Fruit fly (Drosophila melanogaster) whole organism, embryonic: ENCODE measurements around the gene hry.
A peak's percentile ranks its signal among the peaks of the same experiment; 100 is the strongest.

Source experiments
- Atf6 ChIP-seq: fragments of 200-800 bp; sonication (Bioruptor generic); IDR thresholded peaks from 2 replicates; pipeline ENCODE4 v1.3.6; 2022; ENCODE audit warnings: missing biosample characterization, missing genetic modification characterization
- Awh ChIP-seq: fragments of 200-800 bp; sonication (Bioruptor generic); IDR thresholded peaks from 2 replicates; pipeline ENCODE4, ENCODE4 v1.3.6; 2022; ENCODE audit warnings: missing biosample characterization, missing genetic modification characterization
- CG10147 ChIP-seq: fragments of 200-800 bp; sonication (Bioruptor generic); optimal IDR thresholded peaks from 2 replicates; lab custom pipeline; 2019; ENCODE audit warnings: missing biosample characterization, mild to moderate bottlenecking, missing genetic modification characterization, moderate library complexity
- CG10543 ChIP-seq: fragments of 200-800 bp; sonication (Bioruptor generic); optimal IDR thresholded peaks from 3 replicates; lab custom pipeline; 2017; ENCODE audit warnings: missing biosample characterization, mild to moderate bottlenecking, missing genetic modification characterization, moderate library complexity
- CG11456 ChIP-seq: fragments of 200-800 bp; sonication (Bioruptor generic); IDR thresholded peaks from 3 replicates; pipeline ENCODE4 v1.3.6; 2022; ENCODE audit warnings: missing biosample characterization, missing genetic modification characterization
- CG11723 ChIP-seq: fragments of 200-800 bp; sonication (Bioruptor generic); optimal IDR thresholded peaks from 2 replicates; lab custom pipeline; 2017; ENCODE audit warnings: missing biosample characterization, mild to moderate bottlenecking, missing genetic modification characterization
- CG14014 ChIP-seq: fragments of 200-800 bp; sonication (Bioruptor generic); IDR thresholded peaks from 2 replicates; pipeline ENCODE4 v1.3.6; 2022; ENCODE audit warnings: missing biosample characterization, missing genetic modification characterization
- CG14441 ChIP-seq: fragments of 200-800 bp; sonication (Bioruptor generic); IDR thresholded peaks from 2 replicates; pipeline ENCODE4 v1.3.6; 2022; ENCODE audit warnings: missing biosample characterization, missing genetic modification characterization
- CG14965 ChIP-seq: fragments of 200-800 bp; sonication (Bioruptor generic); optimal IDR thresholded peaks from 2 replicates; lab custom pipeline; 2016; ENCODE audit warnings: missing biosample characterization, missing genetic modification characterization, borderline replicate concordance
- CG1647 ChIP-seq: fragments of 200-800 bp; sonication (Bioruptor generic); optimal IDR thresholded peaks from 3 replicates; lab custom pipeline; 2016; ENCODE audit warnings: missing biosample characterization, missing genetic modification characterization
- CG17612 ChIP-seq: fragments of 200-800 bp; sonication (Bioruptor generic); IDR thresholded peaks from 2 replicates; pipeline ENCODE4 v1.3.6; 2022; ENCODE audit warnings: missing biosample characterization, missing genetic modification characterization
- CG18011 ChIP-seq: fragments of 200-800 bp; sonication (Bioruptor generic); optimal IDR thresholded peaks from 2 replicates; lab custom pipeline; 2017; ENCODE audit warnings: missing biosample characterization, missing genetic modification characterization, mild to moderate bottlenecking, moderate library complexity, missing genotype
- CG1832 ChIP-seq: fragments of 200-800 bp; sonication (Bioruptor generic); optimal IDR thresholded peaks from 2 replicates; lab custom pipeline; 2017; ENCODE audit warnings: missing biosample characterization, mild to moderate bottlenecking, missing genetic modification characterization, inconsistent platforms
- CG32532 ChIP-seq: fragments of 200-800 bp; sonication (Bioruptor generic); IDR thresholded peaks from 2 replicates; pipeline ENCODE4 v1.3.6; 2022; ENCODE audit warnings: missing biosample characterization, missing genetic modification characterization
- CG3281 ChIP-seq: fragments of 200-800 bp; sonication (Bioruptor generic); optimal IDR thresholded peaks from 3 replicates; lab custom pipeline; 2017; ENCODE audit warnings: missing biosample characterization, mild to moderate bottlenecking, missing genetic modification characterization
- CG34224 ChIP-seq: fragments of 200-800 bp; sonication (Bioruptor generic); IDR thresholded peaks from 3 replicates; pipeline ENCODE4 v1.3.6; 2022; ENCODE audit warnings: missing biosample characterization, missing genetic modification characterization; ENCODE audit not compliant: partially characterized antibody
- CG4360 ChIP-seq: fragments of 200-800 bp; sonication (Bioruptor generic); IDR thresholded peaks from 2 replicates; pipeline ENCODE4 v1.3.6; 2022; ENCODE audit warnings: missing biosample characterization, missing genetic modification characterization
- CG4404 ChIP-seq: fragments of 200-800 bp; sonication (Bioruptor generic); IDR thresholded peaks from 2 replicates; pipeline ENCODE4 v1.3.6; 2022; ENCODE audit warnings: missing biosample characterization, missing genetic modification characterization
- CG5245 ChIP-seq: fragments of 200-800 bp; sonication (Bioruptor generic); optimal IDR thresholded peaks from 3 replicates; lab custom pipeline; 2016; ENCODE audit warnings: missing biosample characterization, missing genetic modification characterization
- CG6689 ChIP-seq: fragments of 200-800 bp; sonication (Bioruptor generic); IDR thresholded peaks from 2 replicates; pipeline ENCODE4 v1.3.6; 2022; ENCODE audit warnings: missing biosample characterization, missing genetic modification characterization
- CG6765 ChIP-seq: fragments of 200-800 bp; sonication (Bioruptor generic); optimal IDR thresholded peaks from 3 replicates; lab custom pipeline; 2017; ENCODE audit warnings: missing biosample characterization, mild to moderate bottlenecking, missing genetic modification characterization
- CG9932 ChIP-seq: fragments of 200-800 bp; sonication (Bioruptor generic); IDR thresholded peaks from 2 replicates; pipeline ENCODE4 v1.3.6; 2022; ENCODE audit warnings: missing biosample characterization, missing genetic modification characterization
- CHES-1-like ChIP-seq: fragments of 200-800 bp; sonication (Bioruptor generic); optimal IDR thresholded peaks from 2 replicates; lab custom pipeline; 2016; ENCODE audit warnings: missing biosample characterization, missing genetic modification characterization
- Dbx ChIP-seq: fragments of 200-800 bp; sonication (Bioruptor generic); IDR thresholded peaks from 3 replicates; pipeline ENCODE4 v1.3.6; 2022; ENCODE audit warnings: missing biosample characterization, missing genetic modification characterization
- Ets97D ChIP-seq: fragments of 200-800 bp; sonication (Bioruptor generic); optimal IDR thresholded peaks from 3 replicates; lab custom pipeline; 2016; ENCODE audit warnings: missing biosample characterization, missing genetic modification characterization
- Hr3 ChIP-seq: fragments of 200-800 bp; sonication (Bioruptor generic); optimal IDR thresholded peaks from 3 replicates; lab custom pipeline; 2016; ENCODE audit warnings: missing biosample characterization, missing genetic modification characterization
- Med ChIP-seq: fragments of 200-800 bp; sonication (Bioruptor generic); peaks from one replicate; lab custom pipeline; 2016; ENCODE audit warnings: missing biosample characterization, missing genetic modification characterization, mild to moderate bottlenecking, inconsistent platforms, moderate library complexity
- Meics ChIP-seq: fragments of 200-800 bp; sonication (Bioruptor generic); optimal IDR thresholded peaks from 2 replicates; lab custom pipeline; 2017; ENCODE audit warnings: missing biosample characterization, mild to moderate bottlenecking, missing genetic modification characterization
- PHDP ChIP-seq: fragments of 200-800 bp; sonication (Bioruptor generic); optimal IDR thresholded peaks from 3 replicates; lab custom pipeline; 2018; ENCODE audit warnings: missing biosample characterization, mild to moderate bottlenecking, missing genetic modification characterization, moderate library complexity
- Ravus ChIP-seq: fragments of 200-800 bp; sonication (Bioruptor generic); IDR thresholded peaks from 2 replicates; pipeline ENCODE4 v1.3.6; 2022; ENCODE audit warnings: missing biosample characterization, missing genetic modification characterization
- Rfx ChIP-seq: fragments of 200-800 bp; sonication (Bioruptor generic); IDR thresholded peaks from 2 replicates; pipeline ENCODE4 v1.3.6; 2022; ENCODE audit warnings: missing biosample characterization, missing genetic modification characterization
- Sox100B ChIP-seq: fragments of 200-800 bp; sonication (Bioruptor generic); optimal IDR thresholded peaks from 3 replicates; lab custom pipeline; 2018; ENCODE audit warnings: missing biosample characterization, mild to moderate bottlenecking, missing genetic modification characterization
- ab ChIP-seq: fragments of 200-800 bp; sonication (Bioruptor generic); optimal IDR thresholded peaks from 2 replicates; lab custom pipeline; 2016; ENCODE audit warnings: missing biosample characterization, missing genetic modification characterization
- abd-A ChIP-seq: fragments of 200-800 bp; sonication (Bioruptor generic); optimal IDR thresholded peaks from 3 replicates; lab custom pipeline; 2019; ENCODE audit warnings: missing biosample characterization, mild to moderate bottlenecking, missing genetic modification characterization, moderate library complexity
- aop ChIP-seq: fragments of 200-800 bp; sonication (Bioruptor generic); IDR thresholded peaks from 2 replicates; pipeline ENCODE4 v1.3.6; 2022; ENCODE audit warnings: missing biosample characterization, missing genetic modification characterization
- bsh ChIP-seq, 2 experiments: fragments of 200-800 bp; sonication (Bioruptor generic); optimal IDR thresholded peaks; 2 replicates each; lab custom pipeline; 2017 to 2018; ENCODE audit warnings: mild to moderate bottlenecking in 2 of 2, missing biosample characterization in 2 of 2, missing genetic modification characterization in 2 of 2, moderate library complexity in 1 of 2
- crol ChIP-seq: fragments of 200-800 bp; sonication (Bioruptor generic); IDR thresholded peaks from 2 replicates; pipeline ENCODE4 v1.3.6; 2022; ENCODE audit warnings: missing biosample characterization, missing genetic modification characterization
- da ChIP-seq: fragments of 200-800 bp; sonication (Bioruptor generic); optimal IDR thresholded peaks from 2 replicates; lab custom pipeline; 2016; ENCODE audit warnings: missing biosample characterization, missing genetic modification characterization
- fu2 ChIP-seq: fragments of 200-800 bp; sonication (Bioruptor generic); optimal IDR thresholded peaks from 2 replicates; lab custom pipeline; 2016; ENCODE audit warnings: missing biosample characterization, missing genetic modification characterization
- hb ChIP-seq: fragments of 200-800 bp; sonication (Bioruptor generic); IDR thresholded peaks from 3 replicates; pipeline ENCODE4 v1.3.6; 2022; ENCODE audit warnings: missing biosample characterization, missing genetic modification characterization; ENCODE audit not compliant: partially characterized antibody
- insv ChIP-seq, 2 experiments: fragments of 200-800 bp; sonication (Bioruptor generic); optimal IDR thresholded peaks; 3 replicates each; lab custom pipeline; 2016 to 2018; ENCODE audit warnings: missing biosample characterization in 2 of 2, missing genetic modification characterization in 2 of 2
- lmd ChIP-seq: fragments of 200-800 bp; sonication (Bioruptor generic); IDR thresholded peaks from 2 replicates; pipeline ENCODE4 v1.3.6; 2022; ENCODE audit warnings: missing biosample characterization, missing genetic modification characterization
- mirr ChIP-seq: fragments of 200-800 bp; sonication (Bioruptor generic); optimal IDR thresholded peaks from 3 replicates; lab custom pipeline; 2018; ENCODE audit warnings: missing biosample characterization, mild to moderate bottlenecking, missing genetic modification characterization
- prd ChIP-seq, 3 experiments: fragments of >200 bp in 2 of 3; fragments of 200-800 bp in 1 of 3; sonication (Bioruptor generic) in 1 of 3; optimal IDR thresholded peaks in 2 of 3; IDR thresholded peaks in 1 of 3; 2 replicates in 2 of 3; 3 replicates in 1 of 3; pipeline versions ENCODE4 v1.3.6 to Lab custom; 2017 to 2022; ENCODE audit warnings: missing biosample characterization in 1 of 3, missing genetic modification characterization in 1 of 3
- pros ChIP-seq: fragments of 200-800 bp; sonication (Bioruptor generic); optimal IDR thresholded peaks from 3 replicates; lab custom pipeline; 2019; ENCODE audit warnings: missing biosample characterization, mild to moderate bottlenecking, missing genetic modification characterization, moderate library complexity
- rib ChIP-seq: fragments of 200-800 bp; sonication (Bioruptor generic); IDR thresholded peaks from 2 replicates; pipeline ENCODE4 v1.3.6; 2022; ENCODE audit warnings: missing biosample characterization, missing genetic modification characterization
- sens ChIP-seq: fragments of 200-800 bp; sonication (Bioruptor generic); peaks from one replicate; lab custom pipeline; 2016; ENCODE audit warnings: missing biosample characterization, missing genetic modification characterization
- slbo ChIP-seq: fragments of 200-800 bp; sonication (Bioruptor generic); IDR thresholded peaks from 2 replicates; pipeline ENCODE4 v1.3.6; 2022; ENCODE audit warnings: missing biosample characterization, missing genetic modification characterization
- sna ChIP-seq: fragments of 200-800 bp; sonication (Bioruptor generic); IDR thresholded peaks from 2 replicates; pipeline ENCODE4 v1.3.6; 2022; ENCODE audit warnings: missing biosample characterization, missing genetic modification characterization; ENCODE audit not compliant: partially characterized antibody
- ssp ChIP-seq: fragments of 200-800 bp; sonication (Bioruptor generic); IDR thresholded peaks from 2 replicates; pipeline ENCODE4 v1.3.6; 2022; ENCODE audit warnings: missing biosample characterization, missing genetic modification characterization
- wor ChIP-seq: fragments of 200-800 bp; sonication (Bioruptor generic); IDR thresholded peaks from 2 replicates; pipeline ENCODE4 v1.3.6; 2022; ENCODE audit warnings: missing biosample characterization, missing genetic modification characterization

The hry gene

dm6 chr3L:8675029-8675544, 472 bp upstream of the hry start (continued):
- TF ChIP-seq Ets97D (GFP tag; lab: Kevin White, UChicago) (no peak), CG1647 (GFP tag; lab: Kevin White, UChicago) (no peak), CG18011 (GFP tag; lab: Kevin White, UChicago) (no peak), hb (GFP tag; lab: Robert Waterston, UW) (no peak), aop (GFP tag; lab: Robert Waterston, UW) (no peak), CHES-1-like (GFP tag; lab: Kevin White, UChicago) (peak; percentile 53), CG4360 (GFP tag; lab: Robert Waterston, UW) (no peak), CG32532 (0 out of 2 replicates have a peak, but pooled peaks have one; percentile 7), Dbx (0 out of 3 replicates have a peak, but pooled peaks have one; percentile 5), CG1832 (GFP tag; lab: Kevin White, UChicago) (peak; percentile 7), CG17612 (no peak), CG14441 (0 out of 2 replicates have a peak, but pooled peaks have one; percentile 18), mirr (no peak), sens (GFP tag; lab: Kevin White, UChicago) (peak; percentile 40), PHDP (tag; lab: Kevin White, UChicago) (no peak), da (GFP tag; lab: Kevin White, UChicago) (no peak), Meics (GFP tag; lab: Kevin White, UChicago) (no peak), wor (no peak), Rfx (GFP tag; lab: Robert Waterston, UW) (peak; percentile 40; the same call in 1 of the 2 replicates), CG4404 (GFP tag; lab: Robert Waterston, UW) (no peak), fu2 (GFP tag; lab: Kevin White, UChicago) (no peak), insv (GFP tag; optimal IDR thresholded peaks at IDR 0.05; lab: Kevin White, UChicago) (no peak), ssp (GFP tag; lab: Robert Waterston, UW) (0 out of 2 replicates have a peak, but pooled peaks have one; percentile 9), Ravus (GFP tag; lab: Robert Waterston, UW) (no peak), CG14965 (GFP tag; lab: Kevin White, UChicago) (no peak), CG3281 (GFP tag; lab: Kevin White, UChicago) (peak; percentile 24), Awh (peak; percentile 10; the same call in 1 of the 2 replicates), CG14014 (GFP tag; lab: Robert Waterston, UW) (peak; percentile 9; the same call in 1 of the 2 replicates), CG10147 (peak; percentile 25), Atf6 (GFP tag; lab: Robert Waterston, UW) (peak; percentile 16; the same call in 1 of the 2 replicates), abd-A (no peak), CG10543 (no peak), CG6689 (GFP tag; lab: Robert Waterston, UW) (0 out of 2 replicates have a peak, but pooled peaks have one; percentile 6), CG5245 (GFP tag; lab: Kevin White, UChicago) (no peak), CG11723 (GFP tag; lab: Kevin White, UChicago) (no peak), pros (no peak), CG34224 (no peak), lmd (GFP tag; lab: Robert Waterston, UW) (no peak), CG9932 (GFP tag; lab: Robert Waterston, UW) (peak; percentile 54), prd (optimal IDR thresholded peaks at IDR 0.05; lab: Kevin White, UChicago) (no peak), prd (GFP tag; IDR thresholded peaks at IDR 0.05; lab: Robert Waterston, UW) (no peak)
- TF ChIP-seq, all 482 proteins: peak for 39

dm6 chr3L:8676500-8676899, 941 bp downstream of the hry start:
- no peak for TF ChIP-seq CG3281 (GFP tag; lab: Kevin White, UChicago)
- no peak for TF ChIP-seq crol (GFP tag; lab: Robert Waterston, UW)
- no peak for TF ChIP-seq bsh (GFP tag; optimal IDR thresholded peaks at IDR 0.05; lab: Kevin White, UChicago)
- TF ChIP-seq slbo (GFP tag; lab: Robert Waterston, UW): no peak
- no peak for TF ChIP-seq sna (GFP tag; lab: Robert Waterston, UW)
- TF ChIP-seq CG11456 (GFP tag; lab: Robert Waterston, UW): no peak
- TF ChIP-seq Hr3 (GFP tag; lab: Kevin White, UChicago): no peak
- TF ChIP-seq ab: no peak
- TF ChIP-seq aop (GFP tag; lab: Robert Waterston, UW): no peak
- TF ChIP-seq rib (GFP tag; lab: Robert Waterston, UW): 0 out of 2 replicates have a peak, but pooled peaks have one; percentile 25
- TF ChIP-seq Sox100B (GFP tag; lab: Kevin White, UChicago): no peak
- peak; percentile 62 for TF ChIP-seq Med (GFP tag; lab: Kevin White, UChicago)
- peak; percentile 8 for TF ChIP-seq CG6765 (GFP tag; lab: Kevin White, UChicago)
- peak; percentile 47; the same call in 1 of the 3 replicates for TF ChIP-seq Dbx
